Fruit fly (Drosophila melanogaster): ENCODE results near the gene RhoGAP68F.

The RhoGAP68F gene

dm6 chr3L:12178847-12179437, 40.3 kb downstream of the RhoGAP68F start (continued):
- TF ChIP-seq bigmax (GFP tag; optimal IDR thresholded peaks at IDR 0.05) = no peak
- TF ChIP-seq MTF-1 (GFP tag; optimal IDR thresholded peaks at IDR 0.05; ENCODE audit: borderline replicate concordance) = no peak
- no peak for TF ChIP-seq Optix (GFP tag; IDR thresholded peaks at IDR 0.05)
- no peak for TF ChIP-seq CG1529 (GFP tag; optimal IDR thresholded peaks at IDR 0.05)
- no peak for TF ChIP-seq Usf (GFP tag; optimal IDR thresholded peaks at IDR 0.05)
- no peak for TF ChIP-seq knrl (GFP tag; IDR thresholded peaks at IDR 0.05; ENCODE audit: partially characterized antibody)
- TF ChIP-seq BtbVII (GFP tag; optimal IDR thresholded peaks at IDR 0.05) = no peak
- no peak for TF ChIP-seq pan (optimal IDR thresholded peaks at IDR 0.05)
- no peak for TF ChIP-seq pan (GFP tag; optimal IDR thresholded peaks at IDR 0.05 in 1 of 2, IDR thresholded peaks at IDR 0.05 in 1 of 2)
- TF ChIP-seq CG4707 (GFP tag; optimal IDR thresholded peaks at IDR 0.05) = no peak
- no peak for TF ChIP-seq CG34376 (GFP tag; optimal IDR thresholded peaks at IDR 0.05)
- TF ChIP-seq CG13894 (tag; optimal IDR thresholded peaks at IDR 0.05) = no peak
- no peak for TF ChIP-seq TFAM (GFP tag; optimal IDR thresholded peaks at IDR 0.05)
- no peak for TF ChIP-seq so (GFP tag; IDR thresholded peaks at IDR 0.05)
- TF ChIP-seq lilli (GFP tag; optimal IDR thresholded peaks at IDR 0.05) = no peak
- no peak for TF ChIP-seq CG14667 (GFP tag; IDR thresholded peaks at IDR 0.05)
- TF ChIP-seq CG6765 (GFP tag; optimal IDR thresholded peaks at IDR 0.05) = no peak
- peak; percentile 2 for TF ChIP-seq gem (tag; optimal IDR thresholded peaks at IDR 0.05)
- no peak for TF ChIP-seq CG7556 (GFP tag; optimal IDR thresholded peaks at IDR 0.05)
- TF ChIP-seq ash1 (GFP tag; optimal IDR thresholded peaks at IDR 0.05) = no peak
- TF ChIP-seq CG33557 (GFP tag; optimal IDR thresholded peaks at IDR 0.05) = no peak
- no peak for TF ChIP-seq PHDP (tag; optimal IDR thresholded peaks at IDR 0.05)
- TF ChIP-seq sob (GFP tag; IDR thresholded peaks at IDR 0.05) = no peak
- no peak for TF ChIP-seq org-1 (GFP tag; optimal IDR thresholded peaks at IDR 0.05)
- TF ChIP-seq YL-1 (GFP tag; optimal IDR thresholded peaks at IDR 0.05) = no peak
- peak; percentile 6 for TF ChIP-seq pb (GFP tag; optimal IDR thresholded peaks at IDR 0.05)
- TF ChIP-seq mld (GFP tag; IDR thresholded peaks at IDR 0.05; ENCODE audit: partially characterized antibody) = no peak
- TF ChIP-seq E2f2 (GFP tag; IDR thresholded peaks at IDR 0.05) = no peak
- no peak for TF ChIP-seq Deaf1 (tag; optimal IDR thresholded peaks at IDR 0.05)
- TF ChIP-seq zen (tag; optimal IDR thresholded peaks at IDR 0.05) = no peak
- TF ChIP-seq Myb (GFP tag; optimal IDR thresholded peaks at IDR 0.05) = no peak
- no peak for TF ChIP-seq Hr3 (GFP tag; optimal IDR thresholded peaks at IDR 0.05)
- TF ChIP-seq abd-A (tag; optimal IDR thresholded peaks at IDR 0.05) = no peak
- no peak for TF ChIP-seq MBD-R2 (GFP tag; IDR thresholded peaks at IDR 0.05)
- no peak for TF ChIP-seq tup (GFP tag; optimal IDR thresholded peaks at IDR 0.05)
- TF ChIP-seq aop (GFP tag; IDR thresholded peaks at IDR 0.05) = no peak
- TF ChIP-seq unpg (GFP tag; optimal IDR thresholded peaks at IDR 0.05) = no peak
- TF ChIP-seq twi (tag; optimal IDR thresholded peaks at IDR 0.05) = no peak
- no peak for TF ChIP-seq CG4854 (GFP tag; optimal IDR thresholded peaks at IDR 0.05)
- no peak for TF ChIP-seq shn (GFP tag; optimal IDR thresholded peaks at IDR 0.05)
- TF ChIP-seq eyg (GFP tag; optimal IDR thresholded peaks at IDR 0.05) = no peak
- no peak for TF ChIP-seq tna (GFP tag; IDR thresholded peaks at IDR 0.05; ENCODE audit: partially characterized antibody)
- peak; percentile 80 for TF ChIP-seq CG11696 (GFP tag; IDR thresholded peaks at IDR 0.05)
- TF ChIP-seq cas (GFP tag; IDR thresholded peaks at IDR 0.05) = no peak
- no peak for TF ChIP-seq en (GFP tag; optimal IDR thresholded peaks at IDR 0.05)
- no peak for TF ChIP-seq CG4617 (GFP tag; optimal IDR thresholded peaks at IDR 0.05; ENCODE audit: borderline replicate concordance)
- TF ChIP-seq HmgZ (tag; optimal IDR thresholded peaks at IDR 0.05) = no peak
- TF ChIP-seq CG10147 (GFP tag; optimal IDR thresholded peaks at IDR 0.05) = no peak
- peak; percentile 22 for TF ChIP-seq CG7786 (GFP tag; optimal IDR thresholded peaks at IDR 0.05)
- 0 out of 3 replicates have a peak, but pooled peaks have one; percentile 25 for TF ChIP-seq CG6175 (GFP tag; IDR thresholded peaks at IDR 0.05)
- no peak for TF ChIP-seq odd (GFP tag; optimal IDR thresholded peaks at IDR 0.05)

Measured in whole organism, embryonic.